Fruit fly (Drosophila melanogaster): Measurements from ENCODE around the gene CG7049.

Gene CG7049

dm6 chr3L:223019-223902, 47.2 kb upstream of the CG7049 start, which contains the start of the genes pyx and CG33229 (continued):
- TF ChIP-seq Gug (GFP tag; IDR thresholded peaks at IDR 0.05) (peak; percentile 66), eg (GFP tag; IDR thresholded peaks at IDR 0.05) (peak; percentile 86), Lpt (GFP tag; optimal IDR thresholded peaks at IDR 0.05) (peak; percentile 65), Hr39 (GFP tag; optimal IDR thresholded peaks at IDR 0.05) (peak; percentile 89), CG15336 (GFP tag; IDR thresholded peaks at IDR 0.05) (peak; percentile 62), CG6854 (GFP tag; optimal IDR thresholded peaks at IDR 0.05) (no peak), Blimp-1 (GFP tag; optimal IDR thresholded peaks at IDR 0.05) (peak; percentile 65), salr (GFP tag; optimal IDR thresholded peaks at IDR 0.05) (peak; percentile 72), cyc (GFP tag; optimal IDR thresholded peaks at IDR 0.05) (peak; percentile 89), CG7368 (GFP tag; optimal IDR thresholded peaks at IDR 0.05) (no peak), Hr4 (GFP tag; optimal IDR thresholded peaks at IDR 0.05) (peak; percentile 92), spab (GFP tag; optimal IDR thresholded peaks at IDR 0.05) (peak; percentile 56), CG10631 (GFP tag; optimal IDR thresholded peaks at IDR 0.05) (peak; percentile 86), net (GFP tag; optimal IDR thresholded peaks at IDR 0.05) (peak; percentile 77), Ets96B (tag; optimal IDR thresholded peaks at IDR 0.05) (peak; percentile 70), topi (GFP tag; optimal IDR thresholded peaks at IDR 0.05) (peak; percentile 85), Hr38 (GFP tag; optimal IDR thresholded peaks at IDR 0.05) (no peak), Sox102F (GFP tag; optimal IDR thresholded peaks at IDR 0.05) (peak; percentile 74), CG32006 (GFP tag; optimal IDR thresholded peaks at IDR 0.05) (peak; percentile 94), Met (GFP tag; optimal IDR thresholded peaks at IDR 0.05) (peak; percentile 82), CG6163 (GFP tag; IDR thresholded peaks at IDR 0.05) (peak; percentile 81), CG31627 (GFP tag; optimal IDR thresholded peaks at IDR 0.05) (peak; percentile 92), fd85E (GFP tag; optimal IDR thresholded peaks at IDR 0.05) (no peak), esn (GFP tag; optimal IDR thresholded peaks at IDR 0.05) (peak; percentile 88), fd59A (GFP tag; optimal IDR thresholded peaks at IDR 0.05) (peak; percentile 64), CG3919 (GFP tag; optimal IDR thresholded peaks at IDR 0.05) (peak; percentile 78), CG3032 (tag; optimal IDR thresholded peaks at IDR 0.05) (peak; percentile 81), CG4318 (GFP tag; optimal IDR thresholded peaks at IDR 0.05) (no peak), CG16779 (tag; optimal IDR thresholded peaks at IDR 0.05) (no peak), acj6 (GFP tag; optimal IDR thresholded peaks at IDR 0.05) (peak; percentile 88), svp (GFP tag) (peak; percentile 93)

dm6 chr3L:217480-218118, 41.6 kb upstream of the CG7049 start, which contains the start of gene CG13877:
Gene CG13877 (plus strand): TSS chr3L:218068.
- TF ChIP-seq svp (GFP tag) (peak; percentile 92), CG6854 (GFP tag; optimal IDR thresholded peaks at IDR 0.05) (no peak), topi (GFP tag; optimal IDR thresholded peaks at IDR 0.05) (no peak), OdsH (GFP tag; optimal IDR thresholded peaks at IDR 0.05) (no peak)

- no peak for TF ChIP-seq vri (GFP tag; optimal IDR thresholded peaks at IDR 0.05)
- TF ChIP-seq Eip75B (GFP tag; optimal IDR thresholded peaks at IDR 0.05) = no peak
- TF ChIP-seq CG31627 (GFP tag; optimal IDR thresholded peaks at IDR 0.05) = no peak
- TF ChIP-seq Gug (GFP tag; IDR thresholded peaks at IDR 0.05) = no peak
- TF ChIP-seq CG7368 (GFP tag; optimal IDR thresholded peaks at IDR 0.05) = no peak
- TF ChIP-seq CG10631 (GFP tag; optimal IDR thresholded peaks at IDR 0.05) = no peak
Measured at dm6 chr3L:216325-216724, 40.3 kb upstream of the CG7049 start, which contains the start of gene Kaz1-ORFB. Gene Kaz1-ORFB (plus strand): TSS chr3L:216625.

dm6 chr3L:212520-212919, 36.5 kb upstream of the CG7049 start, which contains the start of the genes thoc7 and Dis3l2:
Gene thoc7 (minus strand): TSS chr3L:212687.
Gene Dis3l2 (plus strand): TSS chr3L:212709.
- no peak for TF ChIP-seq pdm3 (GFP tag; optimal IDR thresholded peaks at IDR 0.05)
- no peak for TF ChIP-seq Hr39 (GFP tag; optimal IDR thresholded peaks at IDR 0.05)
- TF ChIP-seq CG34406 (GFP tag; optimal IDR thresholded peaks at IDR 0.05) = no peak
- TF ChIP-seq OdsH (GFP tag; optimal IDR thresholded peaks at IDR 0.05) = no peak
- no peak for TF ChIP-seq salr (GFP tag; optimal IDR thresholded peaks at IDR 0.05)
- no peak for TF ChIP-seq fd59A (GFP tag; optimal IDR thresholded peaks at IDR 0.05)
- no peak for TF ChIP-seq Smox (GFP tag; optimal IDR thresholded peaks at IDR 0.05)
- TF ChIP-seq CG11294 (GFP tag; IDR thresholded peaks at IDR 0.05) = no peak
- no peak for TF ChIP-seq Blimp-1 (GFP tag; optimal IDR thresholded peaks at IDR 0.05)
- no peak for TF ChIP-seq Sox15 (GFP tag; optimal IDR thresholded peaks at IDR 0.05)
- TF ChIP-seq Ets96B (tag; optimal IDR thresholded peaks at IDR 0.05) = no peak
- TF ChIP-seq ss (GFP tag; optimal IDR thresholded peaks at IDR 0.05) = no peak
- TF ChIP-seq lz (GFP tag; optimal IDR thresholded peaks at IDR 0.05) = no peak
- TF ChIP-seq CG11902 (GFP tag; optimal IDR thresholded peaks at IDR 0.05) = no peak
- TF ChIP-seq Eip93F (GFP tag; optimal IDR thresholded peaks at IDR 0.05) = no peak
- no peak for TF ChIP-seq CG8319 (GFP tag; optimal IDR thresholded peaks at IDR 0.05)

Measured in whole organism, prepupa.